Fruit fly (Drosophila melanogaster): Measurements from ENCODE around the gene Prosbeta7.

The Prosbeta7 gene

dm6 chr3R:5354373-5355134, 3.6 kb downstream of the Prosbeta7 start, which contains the start of the genes CG11999 and CG1161:
CG11999 (minus strand) TSS chr3R:5354747.
CG1161 (plus strand) TSS chr3R:5355092.
- TF ChIP-seq pan (optimal IDR thresholded peaks at IDR 0.05) (no peak), usp (GFP tag; optimal IDR thresholded peaks at IDR 0.05) (no peak), EcR (GFP tag; optimal IDR thresholded peaks at IDR 0.05) (no peak), Dll (optimal IDR thresholded peaks at IDR 0.05) (no peak), CG8478 (optimal IDR thresholded peaks at IDR 0.05) (no peak), psq (optimal IDR thresholded peaks at IDR 0.05) (no peak)

dm6 chr3R:5350393-5350972, 7.7 kb downstream of the Prosbeta7 start, which contains the start of gene mtd:
mtd (minus strand) TSS chr3R:5350443.
- TF ChIP-seq pan (optimal IDR thresholded peaks at IDR 0.05) (no peak), usp (GFP tag; optimal IDR thresholded peaks at IDR 0.05) (no peak), EcR (GFP tag; optimal IDR thresholded peaks at IDR 0.05) (no peak), CG8478 (optimal IDR thresholded peaks at IDR 0.05) (no peak), Dll (optimal IDR thresholded peaks at IDR 0.05) (no peak), psq (optimal IDR thresholded peaks at IDR 0.05) (no peak)

- TF ChIP-seq Dll (optimal IDR thresholded peaks at IDR 0.05) = no peak
- TF ChIP-seq EcR (GFP tag; optimal IDR thresholded peaks at IDR 0.05) = no peak
- TF ChIP-seq CG8478 (optimal IDR thresholded peaks at IDR 0.05) = no peak
- TF ChIP-seq pan (optimal IDR thresholded peaks at IDR 0.05) = no peak
- no peak for TF ChIP-seq usp (GFP tag; optimal IDR thresholded peaks at IDR 0.05)
- no peak for TF ChIP-seq psq (optimal IDR thresholded peaks at IDR 0.05)
These were observed 11.3 kb downstream of the Prosbeta7 start for dm6 chr3R:5346707-5347323.

- peak; percentile 65 for TF ChIP-seq pan (optimal IDR thresholded peaks at IDR 0.05)
- TF ChIP-seq Dll (optimal IDR thresholded peaks at IDR 0.05) = no peak
- no peak for TF ChIP-seq CG8478 (optimal IDR thresholded peaks at IDR 0.05)
These were observed 26.3 kb downstream of the Prosbeta7 start for dm6 chr3R:5331764-5332405.

- TF ChIP-seq psq (optimal IDR thresholded peaks at IDR 0.05) (no peak), EcR (GFP tag; optimal IDR thresholded peaks at IDR 0.05) (no peak), CG8478 (optimal IDR thresholded peaks at IDR 0.05) (no peak), usp (GFP tag; optimal IDR thresholded peaks at IDR 0.05) (no peak), Dll (optimal IDR thresholded peaks at IDR 0.05) (no peak), pan (optimal IDR thresholded peaks at IDR 0.05) (no peak)
These were observed 27.8 kb downstream of the Prosbeta7 start for dm6 chr3R:5330338-5330737.

dm6 chr3R:5327911-5328310, 30.3 kb downstream of the Prosbeta7 start:
- TF ChIP-seq CG8478 (optimal IDR thresholded peaks at IDR 0.05) = no peak
- no peak for TF ChIP-seq usp (GFP tag; optimal IDR thresholded peaks at IDR 0.05)
- no peak for TF ChIP-seq EcR (GFP tag; optimal IDR thresholded peaks at IDR 0.05)
- TF ChIP-seq psq (optimal IDR thresholded peaks at IDR 0.05) = no peak
- TF ChIP-seq Dll (optimal IDR thresholded peaks at IDR 0.05) = no peak
- TF ChIP-seq pan (optimal IDR thresholded peaks at IDR 0.05) = no peak

dm6 chr3R:5326166-5326565, 32.0 kb downstream of the Prosbeta7 start:
- TF ChIP-seq CG8478 (optimal IDR thresholded peaks at IDR 0.05) = no peak
- no peak for TF ChIP-seq psq (optimal IDR thresholded peaks at IDR 0.05)
- no peak for TF ChIP-seq EcR (GFP tag; optimal IDR thresholded peaks at IDR 0.05)
- TF ChIP-seq pan (optimal IDR thresholded peaks at IDR 0.05) = no peak
- no peak for TF ChIP-seq usp (GFP tag; optimal IDR thresholded peaks at IDR 0.05)
- no peak for TF ChIP-seq Dll (optimal IDR thresholded peaks at IDR 0.05)

- TF ChIP-seq Dll (optimal IDR thresholded peaks at IDR 0.05) = no peak
- no peak for TF ChIP-seq EcR (GFP tag; optimal IDR thresholded peaks at IDR 0.05)
- TF ChIP-seq usp (GFP tag; optimal IDR thresholded peaks at IDR 0.05) = no peak
These were observed 34.2 kb downstream of the Prosbeta7 start for dm6 chr3R:5323741-5324538.

- no peak for TF ChIP-seq EcR (GFP tag; optimal IDR thresholded peaks at IDR 0.05)
- TF ChIP-seq Dll (optimal IDR thresholded peaks at IDR 0.05) = no peak
These were observed 36.0 kb downstream of the Prosbeta7 start for dm6 chr3R:5322182-5322609.

- no peak for TF ChIP-seq EcR (GFP tag; optimal IDR thresholded peaks at IDR 0.05)
- TF ChIP-seq usp (GFP tag; optimal IDR thresholded peaks at IDR 0.05) = no peak
- TF ChIP-seq psq (optimal IDR thresholded peaks at IDR 0.05) = no peak
- TF ChIP-seq pan (optimal IDR thresholded peaks at IDR 0.05) = no peak
- TF ChIP-seq CG8478 (optimal IDR thresholded peaks at IDR 0.05) = no peak
- no peak for TF ChIP-seq Dll (optimal IDR thresholded peaks at IDR 0.05)
These were observed 37.5 kb downstream of the Prosbeta7 start for dm6 chr3R:5320672-5321071.

dm6 chr3R:5319059-5319785, 38.9 kb downstream of the Prosbeta7 start:
- TF ChIP-seq Dll (optimal IDR thresholded peaks at IDR 0.05) = no peak
- no peak for TF ChIP-seq CG8478 (optimal IDR thresholded peaks at IDR 0.05)
- TF ChIP-seq psq (optimal IDR thresholded peaks at IDR 0.05) = no peak
- no peak for TF ChIP-seq usp (GFP tag; optimal IDR thresholded peaks at IDR 0.05)
- TF ChIP-seq EcR (GFP tag; optimal IDR thresholded peaks at IDR 0.05) = no peak
- TF ChIP-seq pan (optimal IDR thresholded peaks at IDR 0.05) = no peak
